Fruit fly (Drosophila melanogaster): ENCODE data around the gene osa.

The osa gene

dm6 chr3R:17706971-17707406 lies 11.2 kb downstream of the osa start (continued):
- TF ChIP-seq CG10543 (GFP tag; optimal IDR thresholded peaks at IDR 0.05) = peak; percentile 65
- TF ChIP-seq Med (GFP tag) = peak; percentile 88
- TF ChIP-seq Blimp-1 (GFP tag; optimal IDR thresholded peaks at IDR 0.05) = peak; percentile 9
- peak; percentile 44 for TF ChIP-seq CG5180 (GFP tag; optimal IDR thresholded peaks at IDR 0.05)
- TF ChIP-seq gfzf (GFP tag; optimal IDR thresholded peaks at IDR 0.05) = no peak
- TF ChIP-seq CG1024 (GFP tag; IDR thresholded peaks at IDR 0.05) = no peak
- TF ChIP-seq cwo (GFP tag; optimal IDR thresholded peaks at IDR 0.05) = peak; percentile 98
- TF ChIP-seq Deaf1 (tag; optimal IDR thresholded peaks at IDR 0.05) = peak; percentile 36
- no peak for TF ChIP-seq CG4282 (GFP tag; optimal IDR thresholded peaks at IDR 0.05)
- no peak for TF ChIP-seq CG9932 (GFP tag; IDR thresholded peaks at IDR 0.05)
- TF ChIP-seq disco-r (GFP tag; optimal IDR thresholded peaks at IDR 0.05) = peak; percentile 6
- TF ChIP-seq CG3847 (GFP tag; IDR thresholded peaks at IDR 0.05) = 0 out of 2 replicates have a peak, but pooled peaks have one; percentile 5
- TF ChIP-seq Eip74EF (GFP tag; optimal IDR thresholded peaks at IDR 0.05) = peak in 1 of 2 experiments; percentile 24
- no peak for TF ChIP-seq CG4617 (GFP tag; optimal IDR thresholded peaks at IDR 0.05; ENCODE audit: borderline replicate concordance)
- peak; percentile 65; the same call in 1 of the 2 replicates for TF ChIP-seq rib (GFP tag; IDR thresholded peaks at IDR 0.05)
- no peak for TF ChIP-seq wek (GFP tag; optimal IDR thresholded peaks at IDR 0.05)
- peak; percentile 14 for TF ChIP-seq sug (tag; optimal IDR thresholded peaks at IDR 0.05)
- TF ChIP-seq Optix (GFP tag; IDR thresholded peaks at IDR 0.05) = no peak
- TF ChIP-seq CG6254 (GFP tag; optimal IDR thresholded peaks at IDR 0.05) = no peak
- no peak for TF ChIP-seq br (optimal IDR thresholded peaks at IDR 0.05)
- no peak for TF ChIP-seq Hmx (GFP tag; optimal IDR thresholded peaks at IDR 0.05)
- TF ChIP-seq cg (GFP tag; optimal IDR thresholded peaks at IDR 0.05) = peak; percentile 19
- TF ChIP-seq Pdp1 (GFP tag; optimal IDR thresholded peaks at IDR 0.05) = peak in 1 of 2 experiments; percentile 57
- no peak for TF ChIP-seq Dll (GFP tag; IDR thresholded peaks at IDR 0.05; ENCODE audit: partially characterized antibody)
- no peak for TF ChIP-seq Side (GFP tag; optimal IDR thresholded peaks at IDR 0.05)
- no peak for TF ChIP-seq CG3726 (GFP tag; IDR thresholded peaks at IDR 0.05)
- TF ChIP-seq sd (tag; optimal IDR thresholded peaks at IDR 0.05) = peak; percentile 49
- peak; percentile 4 for TF ChIP-seq tap (tag; optimal IDR thresholded peaks at IDR 0.05)
- TF ChIP-seq amos (GFP tag; IDR thresholded peaks at IDR 0.05; ENCODE audit: partially characterized antibody) = peak; percentile 22; the same call in 1 of the 2 replicates
- TF ChIP-seq CG10147 (GFP tag; optimal IDR thresholded peaks at IDR 0.05) = no peak
- TF ChIP-seq CG2678 (tag; optimal IDR thresholded peaks at IDR 0.05) = no peak
- no peak for TF ChIP-seq sc (optimal IDR thresholded peaks at IDR 0.05)
- TF ChIP-seq sc (GFP tag; optimal IDR thresholded peaks at IDR 0.05) = no peak
- TF ChIP-seq klu (GFP tag; IDR thresholded peaks at IDR 0.05) = no peak
- TF ChIP-seq Sin3A (optimal IDR thresholded peaks at IDR 0.05) = no peak
- TF ChIP-seq Hr78 (GFP tag; optimal IDR thresholded peaks at IDR 0.05) = peak in 1 of 2 experiments; percentile 78
- TF ChIP-seq Ptx1 (GFP tag; IDR thresholded peaks at IDR 0.05) = no peak
- TF ChIP-seq kni (GFP tag; optimal IDR thresholded peaks at IDR 0.05) = peak; percentile 48

dm6 chr3R:17705899-17706831 lies 12.0 kb downstream of the osa start:
- no peak for TF ChIP-seq onecut (GFP tag; IDR thresholded peaks at IDR 0.05)
- no peak for TF ChIP-seq HLH3B (GFP tag; IDR thresholded peaks at IDR 0.05)
- TF ChIP-seq Dip2 (GFP tag; IDR thresholded peaks at IDR 0.05) = no peak
- peak; percentile 9; the same call in 1 of the 2 replicates for TF ChIP-seq CG5953 (GFP tag; IDR thresholded peaks at IDR 0.05)
- no peak for TF ChIP-seq tll (GFP tag; optimal IDR thresholded peaks at IDR 0.05)
- peak; percentile 37 for TF ChIP-seq CG17385 (GFP tag; optimal IDR thresholded peaks at IDR 0.05)
- no peak for TF ChIP-seq grn (GFP tag; optimal IDR thresholded peaks at IDR 0.05)
- TF ChIP-seq Mad (GFP tag; optimal IDR thresholded peaks at IDR 0.05) = no peak
- TF ChIP-seq CG42726 (GFP tag; IDR thresholded peaks at IDR 0.05; ENCODE audit: partially characterized antibody) = no peak
- TF ChIP-seq Taf1 (GFP tag; IDR thresholded peaks at IDR 0.05) = no peak
- TF ChIP-seq crol (GFP tag; IDR thresholded peaks at IDR 0.05) = peak; percentile 86
- TF ChIP-seq tap (tag; optimal IDR thresholded peaks at IDR 0.05) = no peak
- peak; percentile 74 for TF ChIP-seq Med (GFP tag)
- no peak for TF ChIP-seq C15 (GFP tag; IDR thresholded peaks at IDR 0.05)
